Fruit fly (Drosophila melanogaster) whole organism, embryonic: ENCODE results near the gene RSG7.

Experiments used
- Abd-B ChIP-seq: fragments of 200-800 bp; sonication (Bioruptor generic); optimal IDR thresholded peaks from 2 replicates; lab custom pipeline; 2018; ENCODE audit warnings: missing biosample characterization, mild to moderate bottlenecking, missing genetic modification characterization, moderate library complexity
- Aef1 ChIP-seq: fragments of 200-800 bp; sonication (Bioruptor generic); IDR thresholded peaks from 3 replicates; pipeline ENCODE4 v1.3.6; 2022; ENCODE audit warnings: missing biosample characterization, missing genetic modification characterization
- B-H1 ChIP-seq: fragments of 200-800 bp; sonication (Bioruptor generic); IDR thresholded peaks from 3 replicates; pipeline ENCODE4 v1.3.6; 2022; ENCODE audit warnings: missing biosample characterization, missing genetic modification characterization
- Bgb ChIP-seq: fragments of 200-800 bp; sonication (Bioruptor generic); IDR thresholded peaks from 2 replicates; pipeline ENCODE4 v1.3.6; 2022; ENCODE audit warnings: missing biosample characterization, missing genetic modification characterization; ENCODE audit not compliant: partially characterized antibody
- CG10209 ChIP-seq: fragments of 200-800 bp; sonication (Bioruptor generic); optimal IDR thresholded peaks from 3 replicates; lab custom pipeline; 2017; ENCODE audit warnings: missing biosample characterization, mild to moderate bottlenecking, missing genetic modification characterization, missing genetic modification reagents
- CG11247 ChIP-seq: fragments of 200-800 bp; sonication (Bioruptor generic); IDR thresholded peaks from 2 replicates; pipeline ENCODE4 v1.3.6; 2022; ENCODE audit warnings: missing biosample characterization, missing genetic modification characterization
- CG11456 ChIP-seq: fragments of 200-800 bp; sonication (Bioruptor generic); IDR thresholded peaks from 3 replicates; pipeline ENCODE4 v1.3.6; 2022; ENCODE audit warnings: missing biosample characterization, missing genetic modification characterization
- CG12659 ChIP-seq: fragments of 200-800 bp; sonication (Bioruptor generic); optimal IDR thresholded peaks from 3 replicates; lab custom pipeline; 2017; ENCODE audit warnings: mild to moderate bottlenecking, missing biosample characterization, missing genetic modification reagents, missing genetic modification characterization
- CG14441 ChIP-seq: fragments of 200-800 bp; sonication (Bioruptor generic); IDR thresholded peaks from 2 replicates; pipeline ENCODE4 v1.3.6; 2022; ENCODE audit warnings: missing biosample characterization, missing genetic modification characterization
- CG16813 ChIP-seq: fragments of 200-800 bp; sonication (Bioruptor generic); IDR thresholded peaks from 3 replicates; pipeline ENCODE4 v1.3.6; 2022; ENCODE audit warnings: missing biosample characterization, missing genetic modification characterization; ENCODE audit not compliant: partially characterized antibody
- CG17328 ChIP-seq: fragments of 200-800 bp; sonication (Bioruptor generic); IDR thresholded peaks from 2 replicates; pipeline ENCODE4 v1.3.6; 2022; ENCODE audit warnings: missing biosample characterization, missing genetic modification characterization
- CG18011 ChIP-seq: fragments of 200-800 bp; sonication (Bioruptor generic); optimal IDR thresholded peaks from 2 replicates; lab custom pipeline; 2017; ENCODE audit warnings: missing biosample characterization, missing genetic modification characterization, mild to moderate bottlenecking, moderate library complexity, missing genotype
- CG2120 ChIP-seq: fragments of 200-800 bp; sonication (Bioruptor generic); optimal IDR thresholded peaks from 3 replicates; lab custom pipeline; 2016; ENCODE audit warnings: missing biosample characterization, missing genetic modification characterization
- CG2129 ChIP-seq: fragments of 200-800 bp; sonication (Bioruptor generic); IDR thresholded peaks from 2 replicates; pipeline ENCODE4 v1.3.6; 2022; ENCODE audit warnings: missing biosample characterization, missing genetic modification characterization; ENCODE audit not compliant: partially characterized antibody
- CG3163 ChIP-seq: fragments of 200-800 bp; sonication (Bioruptor generic); optimal IDR thresholded peaks from 3 replicates; lab custom pipeline; 2016; ENCODE audit warnings: missing biosample characterization, missing genetic modification characterization
- CG32532 ChIP-seq: fragments of 200-800 bp; sonication (Bioruptor generic); IDR thresholded peaks from 2 replicates; pipeline ENCODE4 v1.3.6; 2022; ENCODE audit warnings: missing biosample characterization, missing genetic modification characterization
- CG34376 ChIP-seq: fragments of 200-800 bp; sonication (Bioruptor generic); optimal IDR thresholded peaks from 2 replicates; lab custom pipeline; 2018; ENCODE audit warnings: missing biosample characterization, mild to moderate bottlenecking, missing genetic modification characterization
- CG34422 ChIP-seq: fragments of 200-800 bp; sonication (Bioruptor generic); IDR thresholded peaks from 3 replicates; pipeline ENCODE4 v1.3.6; 2022; ENCODE audit warnings: missing biosample characterization, missing genetic modification characterization
- CG6175 ChIP-seq: fragments of 200-800 bp; sonication (Bioruptor generic); IDR thresholded peaks from 3 replicates; pipeline ENCODE4 v1.3.6; 2022; ENCODE audit warnings: missing biosample characterization, missing genetic modification characterization
- CG6683 ChIP-seq: fragments of 200-800 bp; sonication (Bioruptor generic); optimal IDR thresholded peaks from 2 replicates; lab custom pipeline; 2017; ENCODE audit warnings: missing biosample characterization, mild to moderate bottlenecking, missing genetic modification characterization, missing genetic modification reagents
- CG6791 ChIP-seq: fragments of 200-800 bp; sonication (Bioruptor generic); IDR thresholded peaks from 3 replicates; pipeline ENCODE4 v1.3.6; 2022; ENCODE audit warnings: missing biosample characterization, missing genetic modification characterization; ENCODE audit not compliant: partially characterized antibody
- CG7372 ChIP-seq: fragments of 200-800 bp; sonication (Bioruptor generic); IDR thresholded peaks from 2 replicates; pipeline ENCODE4 v1.3.6; 2022; ENCODE audit warnings: missing biosample characterization, missing genetic modification characterization
- CG8290 ChIP-seq, 3 experiments: fragments of 200-800 bp; sonication (Bioruptor generic); optimal IDR thresholded peaks; 2 replicates each; lab custom pipeline; 2016 to 2019; ENCODE audit warnings: missing biosample characterization in 3 of 3, missing genetic modification characterization in 3 of 3, mild to moderate bottlenecking in 2 of 3, moderate library complexity in 1 of 3
- CG9817 ChIP-seq: fragments of 200-800 bp; sonication (Bioruptor generic); optimal IDR thresholded peaks from 2 replicates; lab custom pipeline; 2018; ENCODE audit warnings: missing biosample characterization, mild to moderate bottlenecking, missing genetic modification characterization, moderate library complexity
- CHES-1-like ChIP-seq: fragments of 200-800 bp; sonication (Bioruptor generic); optimal IDR thresholded peaks from 2 replicates; lab custom pipeline; 2016; ENCODE audit warnings: missing biosample characterization, missing genetic modification characterization
- CTCF ChIP-seq: fragments of 200-800 bp; sonication (Bioruptor generic); optimal IDR thresholded peaks from 2 replicates; lab custom pipeline; 2017; ENCODE audit warnings: missing biosample characterization, mild to moderate bottlenecking, missing genetic modification characterization, moderate library complexity
- CoRest ChIP-seq: fragments of 200-800 bp; sonication (Bioruptor generic); optimal IDR thresholded peaks from 3 replicates; lab custom pipeline; 2018; ENCODE audit warnings: missing biosample characterization, mild to moderate bottlenecking, missing genetic modification characterization, moderate library complexity
- E2f2 ChIP-seq: fragments of 200-800 bp; sonication (Bioruptor generic); IDR thresholded peaks from 2 replicates; pipeline ENCODE4 v1.3.6; 2022; ENCODE audit warnings: missing biosample characterization, missing genetic modification characterization
- Ets65A ChIP-seq: fragments of 200-800 bp; sonication (Bioruptor generic); peaks from one replicate; lab custom pipeline; 2016; ENCODE audit warnings: missing biosample characterization, missing genetic modification characterization
- Ets97D ChIP-seq: fragments of 200-800 bp; sonication (Bioruptor generic); optimal IDR thresholded peaks from 3 replicates; lab custom pipeline; 2016; ENCODE audit warnings: missing biosample characterization, missing genetic modification characterization
- HmgD ChIP-seq: fragments of 200-800 bp; sonication (Bioruptor generic); optimal IDR thresholded peaks from 3 replicates; lab custom pipeline; 2016; ENCODE audit warnings: missing biosample characterization, missing genetic modification characterization
- MBD-R2 ChIP-seq: fragments of 200-800 bp; sonication (Bioruptor generic); IDR thresholded peaks from 2 replicates; pipeline ENCODE4 v1.3.6; 2022; ENCODE audit warnings: missing biosample characterization, missing genetic modification characterization
- Myb ChIP-seq: fragments of 200-800 bp; sonication (Bioruptor generic); optimal IDR thresholded peaks from 2 replicates; lab custom pipeline; 2016; ENCODE audit warnings: missing biosample characterization, missing genetic modification characterization
- Pdp1 ChIP-seq, 2 experiments: fragments of 200-800 bp; sonication (Bioruptor generic); optimal IDR thresholded peaks; 3 replicates each; lab custom pipeline; 2016; ENCODE audit warnings: missing biosample characterization in 2 of 2, missing genetic modification characterization in 2 of 2, mild to moderate bottlenecking in 1 of 2, moderate library complexity in 1 of 2
- Rfx ChIP-seq: fragments of 200-800 bp; sonication (Bioruptor generic); IDR thresholded peaks from 2 replicates; pipeline ENCODE4 v1.3.6; 2022; ENCODE audit warnings: missing biosample characterization, missing genetic modification characterization
- amos ChIP-seq: fragments of 200-800 bp; sonication (Bioruptor generic); IDR thresholded peaks from 2 replicates; pipeline ENCODE4 v1.3.6; 2022; ENCODE audit warnings: missing biosample characterization, missing genetic modification characterization; ENCODE audit not compliant: partially characterized antibody
- az2 ChIP-seq: fragments of 200-800 bp; sonication (Bioruptor generic); optimal IDR thresholded peaks from 3 replicates; lab custom pipeline; 2016; ENCODE audit warnings: missing biosample characterization, missing genetic modification characterization
- bcd ChIP-seq: fragments of 200-800 bp; sonication (Bioruptor generic); optimal IDR thresholded peaks from 2 replicates; lab custom pipeline; 2017; ENCODE audit warnings: missing biosample characterization, mild to moderate bottlenecking, missing genetic modification characterization
- dpn ChIP-seq, 2 experiments: fragments of 200-800 bp; sonication (Bioruptor generic); optimal IDR thresholded peaks; 3 replicates each; lab custom pipeline; 2016; ENCODE audit warnings: missing biosample characterization in 2 of 2, missing genetic modification characterization in 2 of 2
- fu2 ChIP-seq: fragments of 200-800 bp; sonication (Bioruptor generic); optimal IDR thresholded peaks from 2 replicates; lab custom pipeline; 2016; ENCODE audit warnings: missing biosample characterization, missing genetic modification characterization
- ind ChIP-seq: fragments of 200-800 bp; sonication (Bioruptor generic); optimal IDR thresholded peaks from 3 replicates; lab custom pipeline; 2016; ENCODE audit warnings: missing biosample characterization, missing genetic modification characterization
- ken ChIP-seq: fragments of 200-800 bp; sonication (Bioruptor generic); IDR thresholded peaks from 3 replicates; pipeline ENCODE4 v1.3.6; 2022; ENCODE audit warnings: missing biosample characterization, missing genetic modification characterization
- knrl ChIP-seq: fragments of 200-800 bp; sonication (Bioruptor generic); IDR thresholded peaks from 3 replicates; pipeline ENCODE4 v1.3.6; 2022; ENCODE audit warnings: missing biosample characterization, missing genetic modification characterization; ENCODE audit not compliant: partially characterized antibody
- lola ChIP-seq, 3 experiments: fragments of >200 bp in 2 of 3; fragments of 200-800 bp in 1 of 3; sonication (Bioruptor generic) in 1 of 3; optimal IDR thresholded peaks; 2 replicates each; lab custom pipeline; 2017 to 2019; ENCODE audit warnings: missing biosample characterization in 3 of 3, missing genetic modification characterization in 3 of 3, mild to moderate bottlenecking in 1 of 3, moderate library complexity in 1 of 3
- phol ChIP-seq: fragments of 200-800 bp; sonication (Bioruptor generic); optimal IDR thresholded peaks from 3 replicates; lab custom pipeline; 2018; ENCODE audit warnings: missing biosample characterization, mild to moderate bottlenecking, missing genetic modification characterization, moderate library complexity
- pzg ChIP-seq: fragments of 200-800 bp; sonication (Bioruptor generic); optimal IDR thresholded peaks from 3 replicates; lab custom pipeline; 2018; ENCODE audit warnings: missing biosample characterization, mild to moderate bottlenecking, missing genetic modification characterization, moderate library complexity
- rib ChIP-seq: fragments of 200-800 bp; sonication (Bioruptor generic); IDR thresholded peaks from 2 replicates; pipeline ENCODE4 v1.3.6; 2022; ENCODE audit warnings: missing biosample characterization, missing genetic modification characterization
- slbo ChIP-seq: fragments of 200-800 bp; sonication (Bioruptor generic); IDR thresholded peaks from 2 replicates; pipeline ENCODE4 v1.3.6; 2022; ENCODE audit warnings: missing biosample characterization, missing genetic modification characterization
- sob ChIP-seq: fragments of 200-800 bp; sonication (Bioruptor generic); IDR thresholded peaks from 2 replicates; pipeline ENCODE4 v1.3.6; 2022; ENCODE audit warnings: missing biosample characterization, missing genetic modification characterization

The RSG7 gene

dm6 chrX:16839905-16840304 is 4.3 kb downstream of the RSG7 start (continued):
- TF ChIP-seq Rfx (GFP tag; lab: Robert Waterston, UW) (peak; percentile 55), sob (GFP tag; lab: Robert Waterston, UW) (peak; percentile 57; the same call in 1 of the 2 replicates), rib (GFP tag; lab: Robert Waterston, UW) (no peak), Aef1 (GFP tag; lab: Robert Waterston, UW) (peak; percentile 11; the same call in 1 of the 3 replicates), Ets97D (GFP tag; lab: Kevin White, UChicago) (peak; percentile 33), CG12659 (peak; percentile 11), CG6791 (GFP tag; lab: Robert Waterston, UW) (0 out of 3 replicates have a peak, but pooled peaks have one; percentile 46), amos (GFP tag; lab: Robert Waterston, UW) (peak; percentile 38; the same call in 1 of the 2 replicates), CG6175 (GFP tag; lab: Robert Waterston, UW) (peak; percentile 18; the same call in 1 of the 3 replicates), E2f2 (peak; percentile 80), CG7372 (GFP tag; lab: Robert Waterston, UW) (no peak), CG18011 (GFP tag; lab: Kevin White, UChicago) (peak; percentile 99), Bgb (GFP tag; lab: Robert Waterston, UW) (peak; percentile 48; the same call in 1 of the 2 replicates), CG34376 (GFP tag; lab: Kevin White, UChicago) (no peak), Myb (GFP tag; lab: Kevin White, UChicago) (peak; percentile 84), CG2129 (GFP tag; lab: Robert Waterston, UW) (no peak), az2 (GFP tag; lab: Kevin White, UChicago) (no peak), ind (peak; percentile 20), slbo (peak; percentile 57), MBD-R2 (GFP tag; lab: Robert Waterston, UW) (peak; percentile 43), CG3163 (GFP tag; lab: Kevin White, UChicago) (peak; percentile 14), CG11456 (GFP tag; lab: Robert Waterston, UW) (peak; percentile 76), knrl (GFP tag; lab: Robert Waterston, UW) (peak; percentile 45; the same call in 1 of the 3 replicates), B-H1 (GFP tag; lab: Robert Waterston, UW) (no peak), CG17328 (GFP tag; lab: Robert Waterston, UW) (0 out of 2 replicates have a peak, but pooled peaks have one; percentile 16), CG16813 (GFP tag; lab: Robert Waterston, UW) (no peak), CG11247 (GFP tag; lab: Robert Waterston, UW) (peak; percentile 34; the same call in 1 of the 2 replicates), dpn (GFP tag; optimal IDR thresholded peaks at IDR 0.05; lab: Kevin White, UChicago) (peak in 1 of 2 experiments; percentile 33), CG10209 (GFP tag; lab: Kevin White, UChicago) (peak; percentile 19), CG2120 (GFP tag; lab: Kevin White, UChicago) (peak; percentile 7), lola (GFP tag; optimal IDR thresholded peaks at IDR 0.05; lab: Kevin White, UChicago) (no peak), HmgD (peak; percentile 73), bcd (GFP tag; lab: Kevin White, UChicago) (peak; percentile 2), Ets65A (GFP tag; lab: Kevin White, UChicago) (peak; percentile 94), CTCF (GFP tag; lab: Kevin White, UChicago) (peak; percentile 56), CG8290 (GFP tag; optimal IDR thresholded peaks at IDR 0.05; lab: Kevin White, UChicago) (peak; percentile 23), CG8290 (tag; optimal IDR thresholded peaks at IDR 0.05; lab: Kevin White, UChicago) (peak in 1 of 2 experiments; percentile 40), pzg (GFP tag; lab: Kevin White, UChicago) (peak; percentile 32), CG14441 (0 out of 2 replicates have a peak, but pooled peaks have one; percentile 9), CHES-1-like (GFP tag; lab: Kevin White, UChicago) (peak; percentile 0), phol (peak; percentile 9), CoRest (peak; percentile 41), Abd-B (GFP tag; lab: Kevin White, UChicago) (peak; percentile 56), CG6683 (GFP tag; lab: Kevin White, UChicago) (no peak), Pdp1 (GFP tag; optimal IDR thresholded peaks at IDR 0.05; lab: Kevin White, UChicago) (peak in 1 of 2 experiments; percentile 90), CG34422 (GFP tag; lab: Robert Waterston, UW) (peak; percentile 52; the same call in 1 of the 3 replicates), fu2 (GFP tag; lab: Kevin White, UChicago) (no peak), ken (GFP tag; lab: Robert Waterston, UW) (0 out of 3 replicates have a peak, but pooled peaks have one; percentile 33), CG9817 (tag; lab: Kevin White, UChicago) (peak; percentile 22), CG32532 (GFP tag; lab: Robert Waterston, UW) (0 out of 2 replicates have a peak, but pooled peaks have one; percentile 20)
